Worm (Caenorhabditis elegans): Measurements from ENCODE around the gene cbp-1.

Gene cbp-1

DNA sequence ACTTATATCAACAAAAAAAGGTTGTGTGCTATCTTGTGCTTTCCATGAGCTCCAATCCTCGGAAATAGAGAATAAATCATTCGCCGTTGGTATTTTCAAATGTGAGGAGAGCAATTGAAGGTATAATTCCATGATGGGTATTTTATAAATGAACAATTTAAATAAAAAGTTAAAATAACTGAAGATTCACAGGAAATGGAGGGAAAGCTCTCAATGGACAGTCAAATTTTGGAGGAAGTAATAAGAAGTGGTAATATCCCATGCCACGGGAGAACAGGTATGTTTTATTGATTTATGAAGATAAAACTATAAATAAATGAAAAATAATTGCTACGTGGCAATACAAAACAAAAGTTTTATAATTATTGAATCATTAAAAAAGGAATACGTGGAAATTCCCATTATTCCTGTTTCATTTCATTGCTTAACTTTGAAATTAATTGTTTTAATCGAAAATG, 16.9 kb downstream of the cbp-1 start (continued):
- no peak for TF ChIP-seq zip-11 (GFP tag; IDR thresholded peaks at IDR 0.05)
- no peak for TF ChIP-seq unc-62 (GFP tag; optimal IDR thresholded peaks at IDR 0.05 in 1 of 2)
- TF ChIP-seq unc-62 (tag; optimal IDR thresholded peaks at IDR 0.05) = no peak
- TF ChIP-seq hlh-30 (tag; optimal IDR thresholded peaks at IDR 0.05; ENCODE audit: insufficient read depth) = no peak
- 0 out of 2 replicates have a peak, but pooled peaks have one; percentile 38 for TF ChIP-seq ctbp-1 (GFP tag; IDR thresholded peaks at IDR 0.05)
- no peak for TF ChIP-seq ZK546.5 (tag; optimal IDR thresholded peaks at IDR 0.05)
- peak; percentile 26 for TF ChIP-seq aha-1 (tag)
- TF ChIP-seq mep-1 (tag; optimal IDR thresholded peaks at IDR 0.05) = peak; percentile 65
- no peak for TF ChIP-seq snpc-1.2 (GFP tag; IDR thresholded peaks at IDR 0.05)
- no peak for TF ChIP-seq nhr-10 (tag; optimal IDR thresholded peaks at IDR 0.05)
- TF ChIP-seq ces-1 (GFP tag; optimal IDR thresholded peaks at IDR 0.05) = no peak
- peak; percentile 78 for TF ChIP-seq dve-1 (tag; optimal IDR thresholded peaks at IDR 0.05; ENCODE audit: insufficient read depth)
- no peak for TF ChIP-seq set-16 (GFP tag; IDR thresholded peaks at IDR 0.05)
- TF ChIP-seq arid-1 (GFP tag; conservative IDR thresholded peaks at IDR 0.05) = no peak
- no peak for TF ChIP-seq pqm-1 (tag; optimal IDR thresholded peaks at IDR 0.05)
- no peak for TF ChIP-seq F37D6.2 (tag; optimal IDR thresholded peaks at IDR 0.05)
- TF ChIP-seq lin-39 (tag; optimal IDR thresholded peaks at IDR 0.05) = no peak
- TF ChIP-seq hmg-1.1 (GFP tag; IDR thresholded peaks at IDR 0.05) = peak; percentile 36; the same call in 1 of the 2 replicates
- no peak for TF ChIP-seq snpc-4 (tag; optimal IDR thresholded peaks at IDR 0.05)
- TF ChIP-seq unc-130 (GFP tag; optimal IDR thresholded peaks at IDR 0.05) = no peak
- peak; percentile 68 for TF ChIP-seq ama-1 (optimal IDR thresholded peaks at IDR 0.05)
- no peak for TF ChIP-seq lin-29 (GFP tag; IDR thresholded peaks at IDR 0.05)
- no peak for TF ChIP-seq mdl-1 (tag; optimal IDR thresholded peaks at IDR 0.05)
- no peak for TF ChIP-seq D1046.2 (GFP tag; IDR thresholded peaks at IDR 0.05)
- peak; percentile 62 for TF ChIP-seq lin-38 (GFP tag; IDR thresholded peaks at IDR 0.05)
- no peak for TF ChIP-seq nhr-42 (GFP tag; IDR thresholded peaks at IDR 0.05)
- TF ChIP-seq aly-2 (tag; optimal IDR thresholded peaks at IDR 0.05) = no peak
- no peak for TF ChIP-seq saeg-2 (GFP tag; IDR thresholded peaks at IDR 0.05)
- peak; percentile 76 for TF ChIP-seq sdz-12 (GFP tag; optimal IDR thresholded peaks at IDR 0.05)
- no peak for TF ChIP-seq dmd-9 (GFP tag; IDR thresholded peaks at IDR 0.05)
- no peak for TF ChIP-seq dmd-6 (GFP tag; IDR thresholded peaks at IDR 0.05)
- no peak for TF ChIP-seq nhr-6 (tag; optimal IDR thresholded peaks at IDR 0.05)
- no peak for TF ChIP-seq nhr-76 (tag; optimal IDR thresholded peaks at IDR 0.05)
- TF ChIP-seq ceh-20 (GFP tag; IDR thresholded peaks at IDR 0.05) = no peak
- peak; percentile 55 for TF ChIP-seq T26A8.4 (GFP tag; IDR thresholded peaks at IDR 0.05)
- TF ChIP-seq ztf-11 (tag; optimal IDR thresholded peaks at IDR 0.05) = no peak
- TF ChIP-seq R02D3.7 (tag; optimal IDR thresholded peaks at IDR 0.05) = no peak
- TF ChIP-seq Y75B8A.6 (GFP tag; IDR thresholded peaks at IDR 0.05) = no peak
- no peak for TF ChIP-seq vab-7 (GFP tag; IDR thresholded peaks at IDR 0.05)
- no peak for TF ChIP-seq tag-97 (GFP tag; IDR thresholded peaks at IDR 0.05)
- peak; percentile 40 for TF ChIP-seq spr-3 (GFP tag; optimal IDR thresholded peaks at IDR 0.05)
- TF ChIP-seq php-3 (GFP tag; IDR thresholded peaks at IDR 0.05) = no peak
- no peak for TF ChIP-seq F26F4.8 (GFP tag; conservative IDR thresholded peaks at IDR 0.05)
- TF ChIP-seq madf-9 (GFP tag; conservative IDR thresholded peaks at IDR 0.05) = no peak
- TF ChIP-seq F49E8.2 (tag; optimal IDR thresholded peaks at IDR 0.05; ENCODE audit: borderline replicate concordance) = no peak
- no peak for TF ChIP-seq dpl-1 (GFP tag; optimal IDR thresholded peaks at IDR 0.05)
- TF ChIP-seq mes-2 (tag; optimal IDR thresholded peaks at IDR 0.05; ENCODE audit: poor library complexity, severe bottlenecking) = no peak
- TF ChIP-seq skn-1 (tag; optimal IDR thresholded peaks at IDR 0.05) = no peak
- TF ChIP-seq ceh-82 (tag; optimal IDR thresholded peaks at IDR 0.05) = no peak
- TF ChIP-seq fkh-10 (GFP tag; optimal IDR thresholded peaks at IDR 0.05) = no peak
- TF ChIP-seq spr-1 (tag; optimal IDR thresholded peaks at IDR 0.05) = peak; percentile 26
- no peak for TF ChIP-seq hif-1 (tag; optimal IDR thresholded peaks at IDR 0.05)
- TF ChIP-seq ceh-28 (tag; optimal IDR thresholded peaks at IDR 0.05) = no peak

All from whole organism, L4 larva.